Worm (Caenorhabditis elegans): ENCODE data around the gene nlr-1.

nlr-1 gene

ce11 chrIV:12122874-12123664 is 55.1 kb downstream of the nlr-1 start, which contains the start of gene aly-3 (continued):
- TF ChIP-seq efl-1 (optimal IDR thresholded peaks at IDR 0.05) (peak in 1 of 2 experiments; percentile 7), efl-1 (GFP tag; optimal IDR thresholded peaks at IDR 0.05 in 1 of 2) (peak in 1 of 2 experiments; percentile 35), nhr-28 (tag; optimal IDR thresholded peaks at IDR 0.05) (no peak), alr-1 (tag; optimal IDR thresholded peaks at IDR 0.05; ENCODE audit: borderline replicate concordance) (no peak), lin-39 (tag; optimal IDR thresholded peaks at IDR 0.05) (no peak), mab-9 (GFP tag; IDR thresholded peaks at IDR 0.05) (no peak), nhr-47 (tag; optimal IDR thresholded peaks at IDR 0.05) (peak; percentile 8), tlp-1 (tag; optimal IDR thresholded peaks at IDR 0.05) (no peak), ceh-8 (GFP tag; optimal IDR thresholded peaks at IDR 0.05) (no peak), aha-1 (tag; optimal IDR thresholded peaks at IDR 0.05) (no peak)

DNA sequence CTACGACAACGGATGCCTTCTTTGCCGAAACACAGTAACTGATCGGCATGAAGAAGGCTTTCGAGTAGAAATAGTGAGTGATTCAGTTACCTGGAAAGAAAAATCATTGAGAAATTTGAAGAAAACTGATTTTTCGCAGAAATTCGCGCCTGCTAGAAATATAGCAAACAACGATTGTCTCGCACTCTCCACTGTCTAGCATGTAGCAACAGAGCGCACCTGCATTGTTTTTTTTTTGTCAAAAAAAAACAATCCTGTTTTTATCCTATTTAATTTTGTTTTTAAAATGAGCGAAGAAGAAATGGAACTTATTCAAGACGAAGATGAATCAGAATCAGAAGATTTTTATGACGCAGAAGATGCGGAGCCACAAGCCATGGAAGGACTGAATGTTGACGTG is 57.1 kb downstream of the nlr-1 start, which contains the start of the genes ddb-1 and M18.6:
ddb-1 (minus strand) TSS at position 90 of the 400 bp plus-strand sequence.
M18.6 (plus strand) TSS at position 235 of the 400 bp plus-strand sequence.
- TF ChIP-seq efl-1 (optimal IDR thresholded peaks at IDR 0.05) (peak; percentile 36 to 54), efl-1 (GFP tag; optimal IDR thresholded peaks at IDR 0.05 in 1 of 2) (peak; percentile 56 to 92), snu-23 (GFP tag; optimal IDR thresholded peaks at IDR 0.05) (peak; percentile 20), C16A3.4 (tag; optimal IDR thresholded peaks at IDR 0.05) (peak; percentile 51), nhr-71 (tag; optimal IDR thresholded peaks at IDR 0.05) (peak; percentile 24), lsy-2 (tag; optimal IDR thresholded peaks at IDR 0.05) (peak in 1 of 2 experiments; percentile 69), pax-3 (tag; optimal IDR thresholded peaks at IDR 0.05) (no peak), hpl-2 (GFP tag; optimal IDR thresholded peaks at IDR 0.05) (no peak), lin-35 (GFP tag; optimal IDR thresholded peaks at IDR 0.05) (peak; percentile 47 to 69), ceh-82 (tag; optimal IDR thresholded peaks at IDR 0.05) (peak in 2 of 3 experiments; percentile 28 to 38), fos-1 (tag; optimal IDR thresholded peaks at IDR 0.05) (no peak), ets-5 (GFP tag; IDR thresholded peaks at IDR 0.05) (no peak), fkh-4 (tag; optimal IDR thresholded peaks at IDR 0.05; ENCODE audit: borderline replicate concordance) (no peak), unc-30 (tag; optimal IDR thresholded peaks at IDR 0.05) (no peak), zip-4 (GFP tag; optimal IDR thresholded peaks at IDR 0.05) (no peak), C04F5.9 (tag; optimal IDR thresholded peaks at IDR 0.05) (no peak), aly-2 (tag; optimal IDR thresholded peaks at IDR 0.05) (no peak), ama-1 (optimal IDR thresholded peaks at IDR 0.05) (no peak), dpl-1 (GFP tag; optimal IDR thresholded peaks at IDR 0.05) (peak in 2 of 3 experiments; percentile 33 to 57), xbp-1 (tag; optimal IDR thresholded peaks at IDR 0.05) (no peak), aha-1 (tag; optimal IDR thresholded peaks at IDR 0.05) (no peak), elt-3 (tag; optimal IDR thresholded peaks at IDR 0.05) (no peak), sptf-1 (tag; optimal IDR thresholded peaks at IDR 0.05) (no peak), blmp-1 (tag; optimal IDR thresholded peaks at IDR 0.05) (peak; percentile 53), egl-27 (tag; optimal IDR thresholded peaks at IDR 0.05) (no peak), hlh-17 (GFP tag; optimal IDR thresholded peaks at IDR 0.05; ENCODE audit: borderline replicate concordance) (no peak), lir-3 (tag; optimal IDR thresholded peaks at IDR 0.05; ENCODE audit: poor library complexity) (no peak), efl-3 (GFP tag; optimal IDR thresholded peaks at IDR 0.05) (no peak), fkh-8 (tag; optimal IDR thresholded peaks at IDR 0.05) (no peak), lin-15B (tag; optimal IDR thresholded peaks at IDR 0.05) (peak; percentile 16), lin-13 (GFP tag; optimal IDR thresholded peaks at IDR 0.05) (peak; percentile 2), egl-13 (tag; optimal IDR thresholded peaks at IDR 0.05) (no peak), skn-1 (tag; optimal IDR thresholded peaks at IDR 0.05) (peak; percentile 16), elt-2 (tag; optimal IDR thresholded peaks at IDR 0.05) (no peak), unc-98 (GFP tag; IDR thresholded peaks at IDR 0.05) (no peak), mab-9 (GFP tag; IDR thresholded peaks at IDR 0.05) (no peak), F16B12.6 (tag; optimal IDR thresholded peaks at IDR 0.05) (peak; percentile 2), tbx-2 (tag; optimal IDR thresholded peaks at IDR 0.05) (no peak), mep-1 (tag; optimal IDR thresholded peaks at IDR 0.05) (peak; percentile 65)

Measured in whole organism, L1 larva.